Fruit fly (Drosophila melanogaster): ENCODE measurements around the gene sn.
A peak's percentile ranks its signal among the peaks of the same experiment; 100 is the strongest.

Gene sn

DNA sequence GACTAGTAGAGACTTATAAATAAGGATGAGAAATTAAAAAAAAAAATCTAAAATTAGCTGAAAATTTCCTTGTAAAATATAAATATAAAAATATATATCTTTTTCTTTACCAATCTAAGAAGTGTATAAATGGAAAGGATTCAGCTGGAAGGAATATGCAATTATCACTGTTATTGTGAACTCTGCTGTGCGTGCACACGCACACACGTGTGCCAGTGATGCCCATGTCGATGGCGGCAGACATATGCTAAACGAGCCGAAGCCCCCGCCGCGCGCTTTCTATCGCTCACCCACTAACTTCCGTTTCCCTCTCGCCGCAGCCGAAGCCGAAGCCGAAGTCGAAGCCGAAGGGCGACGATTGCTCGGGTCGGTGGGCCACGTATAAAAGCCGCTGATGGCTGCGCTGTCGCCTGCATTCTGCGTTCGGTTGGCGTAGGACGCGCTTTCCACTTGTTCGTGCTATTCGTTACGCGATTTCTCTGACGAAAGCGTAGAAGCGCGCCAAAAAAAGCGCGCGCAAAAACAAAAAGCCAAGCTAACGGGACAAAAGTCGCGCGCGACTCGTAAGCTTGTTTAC, 31.4 kb downstream of the sn start, which contains the start of gene Tbh (continued):
- no peak for TF ChIP-seq hkb (optimal IDR thresholded peaks at IDR 0.05)
- 0 out of 2 replicates have a peak, but pooled peaks have one; percentile 38 for TF ChIP-seq hkb (GFP tag; IDR thresholded peaks at IDR 0.05)
- TF ChIP-seq CG6813 (GFP tag; optimal IDR thresholded peaks at IDR 0.05) = peak; percentile 44
- no peak for TF ChIP-seq sug (tag; optimal IDR thresholded peaks at IDR 0.05)
- TF ChIP-seq cwo (GFP tag; optimal IDR thresholded peaks at IDR 0.05) = peak; percentile 61
- TF ChIP-seq CG31441 (GFP tag; IDR thresholded peaks at IDR 0.05) = peak; percentile 45
- no peak for TF ChIP-seq CG32767 (GFP tag; IDR thresholded peaks at IDR 0.05)
- no peak for TF ChIP-seq Elba2 (GFP tag; optimal IDR thresholded peaks at IDR 0.05)
- peak; percentile 32 for TF ChIP-seq HHEX (GFP tag; optimal IDR thresholded peaks at IDR 0.05)
- TF ChIP-seq Gug (GFP tag; IDR thresholded peaks at IDR 0.05) = no peak
- TF ChIP-seq az2 (GFP tag; optimal IDR thresholded peaks at IDR 0.05) = peak; percentile 20
- peak; percentile 12 for TF ChIP-seq CG2712 (tag; optimal IDR thresholded peaks at IDR 0.05)
- TF ChIP-seq Antp (GFP tag; optimal IDR thresholded peaks at IDR 0.05) = no peak
- no peak for TF ChIP-seq Scr (GFP tag; IDR thresholded peaks at IDR 0.05; ENCODE audit: partially characterized antibody)
- no peak for TF ChIP-seq HmgZ (tag; optimal IDR thresholded peaks at IDR 0.05)
- no peak for TF ChIP-seq Lpt (GFP tag; optimal IDR thresholded peaks at IDR 0.05)
- no peak for TF ChIP-seq CG8944 (GFP tag; optimal IDR thresholded peaks at IDR 0.05)
- peak; percentile 16; the same call in 1 of the 2 replicates for TF ChIP-seq amos (GFP tag; IDR thresholded peaks at IDR 0.05; ENCODE audit: partially characterized antibody)
- TF ChIP-seq CG12769 (tag; optimal IDR thresholded peaks at IDR 0.05) = no peak
- no peak; the same call in 1 of the 2 replicates for TF ChIP-seq onecut (GFP tag; IDR thresholded peaks at IDR 0.05)
- TF ChIP-seq CG12659 (GFP tag; optimal IDR thresholded peaks at IDR 0.05) = peak; percentile 43
- TF ChIP-seq CG4820 (GFP tag; optimal IDR thresholded peaks at IDR 0.05) = no peak
- TF ChIP-seq trem (tag; optimal IDR thresholded peaks at IDR 0.05) = no peak
- no peak for TF ChIP-seq chn (GFP tag; optimal IDR thresholded peaks at IDR 0.05)
- TF ChIP-seq Dp (GFP tag; optimal IDR thresholded peaks at IDR 0.05) = peak; percentile 13
- TF ChIP-seq corto (GFP tag; optimal IDR thresholded peaks at IDR 0.05) = no peak
- no peak for TF ChIP-seq Mes4 (GFP tag; optimal IDR thresholded peaks at IDR 0.05)
- no peak for TF ChIP-seq CG6654 (GFP tag; optimal IDR thresholded peaks at IDR 0.05)
- no peak for TF ChIP-seq sqz (GFP tag; optimal IDR thresholded peaks at IDR 0.05)
- TF ChIP-seq C15 (GFP tag; IDR thresholded peaks at IDR 0.05) = no peak
- peak; percentile 53; the same call in 1 of the 2 replicates for TF ChIP-seq Adf1 (GFP tag; IDR thresholded peaks at IDR 0.05)
- no peak for TF ChIP-seq sc (optimal IDR thresholded peaks at IDR 0.05)
- TF ChIP-seq sc (GFP tag; optimal IDR thresholded peaks at IDR 0.05) = no peak
- no peak for TF ChIP-seq NC2α (GFP tag; optimal IDR thresholded peaks at IDR 0.05)
- TF ChIP-seq Dref (GFP tag; IDR thresholded peaks at IDR 0.05) = no peak
- peak; percentile 15 for TF ChIP-seq phol (tag; optimal IDR thresholded peaks at IDR 0.05)
- TF ChIP-seq p53 (GFP tag; optimal IDR thresholded peaks at IDR 0.05) = no peak
- TF ChIP-seq CTCF (GFP tag; optimal IDR thresholded peaks at IDR 0.05) = no peak
- TF ChIP-seq CG1024 (GFP tag; IDR thresholded peaks at IDR 0.05) = no peak
- no peak for TF ChIP-seq Side (GFP tag; optimal IDR thresholded peaks at IDR 0.05)
- TF ChIP-seq CG14710 (tag; optimal IDR thresholded peaks at IDR 0.05) = no peak
- no peak for TF ChIP-seq Bgb (GFP tag; IDR thresholded peaks at IDR 0.05; ENCODE audit: partially characterized antibody)
- TF ChIP-seq Lhr (GFP tag; optimal IDR thresholded peaks at IDR 0.05) = no peak
- TF ChIP-seq crp (GFP tag; optimal IDR thresholded peaks at IDR 0.05) = no peak
- peak; percentile 28 for TF ChIP-seq odd (GFP tag; optimal IDR thresholded peaks at IDR 0.05)
- no peak for TF ChIP-seq pzg (GFP tag; optimal IDR thresholded peaks at IDR 0.05)
- TF ChIP-seq fd96Cb (tag; optimal IDR thresholded peaks at IDR 0.05) = no peak
- TF ChIP-seq trh (GFP tag; optimal IDR thresholded peaks at IDR 0.05) = no peak
- TF ChIP-seq psq (GFP tag; optimal IDR thresholded peaks at IDR 0.05) = no peak
- no peak for TF ChIP-seq ems (GFP tag; optimal IDR thresholded peaks at IDR 0.05)
- TF ChIP-seq pfk (GFP tag; optimal IDR thresholded peaks at IDR 0.05) = no peak

All from whole organism, embryonic.